Fruit fly (Drosophila melanogaster): ENCODE measurements around the gene CG4617.
A peak's percentile ranks its signal among the peaks of the same experiment; 100 is the strongest.

Gene CG4617

dm6 chrX:7117729-7118128, 13.4 kb upstream of the CG4617 start (continued):
- peak; percentile 35 for TF ChIP-seq CG7271 (tag; optimal IDR thresholded peaks at IDR 0.05)
- peak; percentile 54; the same call in 1 of the 3 replicates for TF ChIP-seq Dbx (GFP tag; IDR thresholded peaks at IDR 0.05)
- TF ChIP-seq gt (GFP tag; IDR thresholded peaks at IDR 0.05), result no peak
- peak; percentile 44 for TF ChIP-seq CG18619 (GFP tag; optimal IDR thresholded peaks at IDR 0.05)
- TF ChIP-seq sug (tag; optimal IDR thresholded peaks at IDR 0.05), result peak; percentile 45
- TF ChIP-seq psq (GFP tag; optimal IDR thresholded peaks at IDR 0.05), result no peak
- peak; percentile 15; the same call in 1 of the 3 replicates for TF ChIP-seq H15 (GFP tag; IDR thresholded peaks at IDR 0.05)
- TF ChIP-seq CG8359 (GFP tag; optimal IDR thresholded peaks at IDR 0.05; ENCODE audit: borderline replicate concordance), result peak; percentile 26
- no peak for TF ChIP-seq CG42726 (GFP tag; IDR thresholded peaks at IDR 0.05; ENCODE audit: partially characterized antibody)
- TF ChIP-seq CG12071 (GFP tag; optimal IDR thresholded peaks at IDR 0.05), result peak; percentile 45
- no peak for TF ChIP-seq CG11456 (GFP tag; IDR thresholded peaks at IDR 0.05)
- TF ChIP-seq fru (optimal IDR thresholded peaks at IDR 0.05), result no peak
- TF ChIP-seq CG9932 (GFP tag; IDR thresholded peaks at IDR 0.05), result peak; percentile 46; the same call in 1 of the 2 replicates
- TF ChIP-seq CG12236 (GFP tag; optimal IDR thresholded peaks at IDR 0.05), result no peak
- TF ChIP-seq CG8388 (GFP tag; optimal IDR thresholded peaks at IDR 0.05), result peak; percentile 61
- peak; percentile 20 for TF ChIP-seq Bteb2 (GFP tag; optimal IDR thresholded peaks at IDR 0.05)
- TF ChIP-seq Oli (tag; optimal IDR thresholded peaks at IDR 0.05), result peak; percentile 65
- peak; percentile 71 for TF ChIP-seq CG4404 (GFP tag; IDR thresholded peaks at IDR 0.05)
- TF ChIP-seq vnd (GFP tag; IDR thresholded peaks at IDR 0.05; ENCODE audit: partially characterized antibody), result no peak
- TF ChIP-seq CG3838 (GFP tag; optimal IDR thresholded peaks at IDR 0.05), result no peak
- peak; percentile 67 for TF ChIP-seq CG13296 (GFP tag; optimal IDR thresholded peaks at IDR 0.05)
- no peak for TF ChIP-seq CG13287 (GFP tag; IDR thresholded peaks at IDR 0.05; ENCODE audit: partially characterized antibody)
- TF ChIP-seq prd (optimal IDR thresholded peaks at IDR 0.05), result no peak
- peak; percentile 88 for TF ChIP-seq prd (GFP tag; IDR thresholded peaks at IDR 0.05)
- no peak; the same call in 1 of the 2 replicates for TF ChIP-seq ssp (GFP tag; IDR thresholded peaks at IDR 0.05)
- TF ChIP-seq aop (GFP tag; IDR thresholded peaks at IDR 0.05), result no peak
- TF ChIP-seq ham (GFP tag; IDR thresholded peaks at IDR 0.05), result no peak
- no peak for TF ChIP-seq CG11247 (GFP tag; IDR thresholded peaks at IDR 0.05)
- peak; percentile 57 for TF ChIP-seq CG17328 (GFP tag; IDR thresholded peaks at IDR 0.05)
- TF ChIP-seq CG32772 (GFP tag; IDR thresholded peaks at IDR 0.05), result peak; percentile 59
- TF ChIP-seq ato (GFP tag; IDR thresholded peaks at IDR 0.05; ENCODE audit: partially characterized antibody), result no peak
- no peak for TF ChIP-seq CG7963 (GFP tag; IDR thresholded peaks at IDR 0.05; ENCODE audit: partially characterized antibody)
- peak; percentile 74 for TF ChIP-seq CG12769 (tag; optimal IDR thresholded peaks at IDR 0.05)
- TF ChIP-seq CG15601 (tag; optimal IDR thresholded peaks at IDR 0.05), result peak; percentile 28
- TF ChIP-seq odd (GFP tag; optimal IDR thresholded peaks at IDR 0.05), result peak; percentile 29
- peak; percentile 25 for TF ChIP-seq Six4 (GFP tag; optimal IDR thresholded peaks at IDR 0.05)
- TF ChIP-seq luna (GFP tag; optimal IDR thresholded peaks at IDR 0.05), result no peak
- no peak for TF ChIP-seq Tbp (GFP tag; optimal IDR thresholded peaks at IDR 0.05)
- TF ChIP-seq Dp (GFP tag; optimal IDR thresholded peaks at IDR 0.05), result no peak
- TF ChIP-seq ems (GFP tag; optimal IDR thresholded peaks at IDR 0.05), result peak; percentile 38
- TF ChIP-seq BEAF-32 (GFP tag; optimal IDR thresholded peaks at IDR 0.05), result no peak
- peak; percentile 77 for TF ChIP-seq Xrp1 (GFP tag; IDR thresholded peaks at IDR 0.05)
- TF ChIP-seq CG15269 (tag; optimal IDR thresholded peaks at IDR 0.05), result peak; percentile 72
- 0 out of 3 replicates have a peak, but pooled peaks have one; percentile 36 for TF ChIP-seq Optix (GFP tag; IDR thresholded peaks at IDR 0.05)
- TF ChIP-seq CG33557 (GFP tag; optimal IDR thresholded peaks at IDR 0.05), result peak; percentile 50
- TF ChIP-seq gsb (GFP tag; IDR thresholded peaks at IDR 0.05), result no peak
- peak; percentile 57 for TF ChIP-seq PHDP (tag; optimal IDR thresholded peaks at IDR 0.05)
- no peak for TF ChIP-seq CG14860 (GFP tag; IDR thresholded peaks at IDR 0.05; ENCODE audit: partially characterized antibody)
- peak; percentile 74 for TF ChIP-seq CG7556 (GFP tag; optimal IDR thresholded peaks at IDR 0.05)
- TF ChIP-seq vfl (GFP tag; optimal IDR thresholded peaks at IDR 0.05), result peak; percentile 3
- TF ChIP-seq Sry-δ (GFP tag; optimal IDR thresholded peaks at IDR 0.05), result no peak

Data from whole organism, embryonic.